Worm (Caenorhabditis elegans) whole organism, L4/young adult: ENCODE measurements around the gene R07A4.2.

Experiments
- W03F9.2 ChIP-seq: fragments of 150-350 bp; optimal IDR thresholded peaks from 2 replicates; lab custom pipeline; 2014; ENCODE audit warnings: missing biosample characterization, missing genetic modification characterization
- dao-5 ChIP-seq: sonication (generic microtip); optimal IDR thresholded peaks from 2 replicates; lab custom pipeline; 2016; ENCODE audit warnings: missing genotype, missing genetic modification characterization, moderate library complexity, missing compliant biosample characterization
- him-1 ChIP-seq: sonication (generic microtip); optimal IDR thresholded peaks from 2 replicates; lab custom pipeline; 2016; ENCODE audit warnings: missing genotype, missing genetic modification reagents, missing genetic modification characterization, missing compliant biosample characterization

- TF ChIP-seq dao-5 (tag; lab: Kevin White, UChicago) (no peak), him-1 (tag; lab: Kevin White, UChicago) (no peak), W03F9.2 (tag; lab: Kevin White, UChicago) (no peak)
Measured at ce11 chrX:10780542-10781266, 34.4 kb upstream of the R07A4.2 start.
